Fruit fly (Drosophila melanogaster) whole organism, prepupa: ENCODE data around the gene CG5644.

Source experiments
- CG11294 ChIP-seq: fragments of 200-800 bp; sonication (Bioruptor generic); IDR thresholded peaks from 2 replicates; pipeline ENCODE4 v1.3.6; 2022; ENCODE audit warnings: missing biosample characterization, missing genetic modification characterization
- CG16779 ChIP-seq: fragments of 200-800 bp; sonication (Bioruptor generic); optimal IDR thresholded peaks from 3 replicates; lab custom pipeline; 2017; ENCODE audit warnings: missing biosample characterization, mild to moderate bottlenecking, missing genetic modification characterization
- CG6276 ChIP-seq: fragments of 200-800 bp; sonication (Bioruptor generic); optimal IDR thresholded peaks from 2 replicates; lab custom pipeline; 2017; ENCODE audit warnings: missing biosample characterization, mild to moderate bottlenecking, missing genetic modification characterization
- CG6854 ChIP-seq: fragments of 200-800 bp; sonication (Bioruptor generic); optimal IDR thresholded peaks from 2 replicates; lab custom pipeline; 2017; ENCODE audit warnings: missing biosample characterization, mild to moderate bottlenecking, missing genetic modification characterization
- Hr4 ChIP-seq: fragments of 200-800 bp; sonication (Bioruptor generic); optimal IDR thresholded peaks from 3 replicates; lab custom pipeline; 2016; ENCODE audit warnings: missing biosample characterization, missing genetic modification characterization
- Met ChIP-seq: fragments of 200-800 bp; sonication (Bioruptor generic); optimal IDR thresholded peaks from 3 replicates; lab custom pipeline; 2016; ENCODE audit warnings: missing biosample characterization, missing genetic modification characterization
- acj6 ChIP-seq: fragments of 200-800 bp; sonication (Bioruptor generic); optimal IDR thresholded peaks from 3 replicates; lab custom pipeline; 2016; ENCODE audit warnings: missing biosample characterization, missing genetic modification characterization
- dsx ChIP-seq: fragments of 200-800 bp; optimal IDR thresholded peaks from 3 replicates; lab custom pipeline; 2019; ENCODE audit warnings: missing biosample characterization, mild to moderate bottlenecking, missing genetic modification characterization, moderate library complexity; ENCODE audit not compliant: poor library complexity, severe bottlenecking
- eg ChIP-seq: fragments of 200-800 bp; sonication (Bioruptor generic); IDR thresholded peaks from 3 replicates; pipeline ENCODE4 v1.3.6; 2022; ENCODE audit warnings: missing biosample characterization, missing genetic modification characterization
- ss ChIP-seq, 2 experiments: fragments of 200-800 bp; sonication (Bioruptor generic); optimal IDR thresholded peaks; 2 replicates in 1 of 2; 3 replicates in 1 of 2; lab custom pipeline; 2017 to 2018; ENCODE audit warnings: mild to moderate bottlenecking in 2 of 2, missing biosample characterization in 2 of 2, missing genetic modification characterization in 2 of 2, moderate library complexity in 1 of 2
- svp ChIP-seq: fragments of 200-800 bp; sonication (Bioruptor generic); peaks from one replicate; lab custom pipeline; 2016; ENCODE audit warnings: missing biosample characterization, missing genetic modification characterization
- vri ChIP-seq: fragments of 200-800 bp; sonication (Bioruptor generic); optimal IDR thresholded peaks from 3 replicates; lab custom pipeline; 2016; ENCODE audit warnings: missing biosample characterization, mild to moderate bottlenecking, missing genetic modification characterization

DNA sequence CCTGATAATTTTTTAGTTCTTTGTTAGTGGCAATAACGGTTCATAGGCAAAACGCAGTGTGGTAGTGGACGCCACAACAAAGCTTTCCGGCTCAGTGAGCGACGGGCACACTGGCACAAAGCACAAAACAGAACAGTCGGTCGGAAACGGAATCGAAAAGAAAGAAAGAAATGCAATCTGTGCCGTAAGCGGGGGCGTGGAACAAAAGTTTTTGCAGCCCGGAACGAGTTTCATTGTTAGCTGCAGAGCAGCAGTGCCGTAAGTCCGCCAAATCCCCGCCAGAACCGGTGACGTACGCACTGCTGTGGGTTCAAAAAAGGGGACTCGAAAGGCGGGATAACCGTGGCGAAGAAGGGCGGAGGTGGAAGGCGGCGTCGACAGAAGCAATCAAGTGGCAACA, 11.2 kb downstream of the CG5644 start, which contains the start of gene CG5026:
- TF ChIP-seq eg (no peak), ss (GFP tag; optimal IDR thresholded peaks at IDR 0.05; lab: Kevin White, UChicago) (no peak), CG16779 (tag; lab: Kevin White, UChicago) (no peak), Met (GFP tag; lab: Kevin White, UChicago) (no peak), vri (GFP tag; lab: Kevin White, UChicago) (no peak), acj6 (GFP tag; lab: Kevin White, UChicago) (no peak), CG6854 (GFP tag; lab: Kevin White, UChicago) (peak; percentile 53), CG11294 (GFP tag; lab: Robert Waterston, UW) (no peak), Hr4 (GFP tag; lab: Kevin White, UChicago) (no peak), svp (no peak), CG6276 (GFP tag; lab: Kevin White, UChicago) (no peak), dsx (GFP tag; lab: Kevin White, UChicago) (no peak)
